Comparison of ENCODE assay signal across 1 fruit fly cellular context in the genomic region with DNA sequence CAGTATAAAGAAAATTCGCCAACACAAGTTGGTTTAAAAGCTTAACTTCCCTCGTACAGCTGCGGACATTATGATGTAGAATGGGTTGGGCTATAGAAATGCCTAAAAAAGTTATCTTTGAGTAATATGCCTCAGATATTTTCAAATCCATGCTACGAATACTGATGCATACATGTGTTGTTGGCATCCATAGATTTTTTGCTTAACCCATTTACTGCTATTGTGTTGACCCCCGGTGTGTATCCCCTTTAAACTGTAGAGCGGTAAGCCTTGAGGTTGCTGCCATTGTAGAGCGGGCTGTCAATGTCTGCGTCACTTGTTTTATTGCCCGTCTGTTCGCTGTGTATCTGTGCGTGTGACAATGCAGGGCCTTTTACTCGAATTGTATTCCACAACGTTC.
TF ChIP-seq lines count a peak whose summit lies in the region.

No protein-coding gene starts in this region.

TF ChIP-seq in whole organism, embryonic, 481 proteins besides CTCF, POLR2A, EP300 and RAD21 (continued from another document):
- TF ChIP-seq gce (GFP tag; IDR thresholded peaks at IDR 0.05; lab: Robert Waterston, UW): peak; percentile 55; the same call in 1 of the 3 replicates
- TF ChIP-seq Atf-2 (GFP tag; optimal IDR thresholded peaks at IDR 0.05; lab: Kevin White, UChicago): peak; percentile 55
- TF ChIP-seq wek (GFP tag; optimal IDR thresholded peaks at IDR 0.05; lab: Kevin White, UChicago): peak; percentile 35
